Worm (Caenorhabditis elegans) whole organism, dauer: ENCODE data around the gene cept-1.

Experiments used
- unc-62 ChIP-seq: sonication (generic microtip); optimal IDR thresholded peaks from 2 replicates; lab custom pipeline; 2017; ENCODE audit warnings: missing biosample characterization, missing genetic modification reagents, missing genetic modification characterization

The cept-1 gene

DNA sequence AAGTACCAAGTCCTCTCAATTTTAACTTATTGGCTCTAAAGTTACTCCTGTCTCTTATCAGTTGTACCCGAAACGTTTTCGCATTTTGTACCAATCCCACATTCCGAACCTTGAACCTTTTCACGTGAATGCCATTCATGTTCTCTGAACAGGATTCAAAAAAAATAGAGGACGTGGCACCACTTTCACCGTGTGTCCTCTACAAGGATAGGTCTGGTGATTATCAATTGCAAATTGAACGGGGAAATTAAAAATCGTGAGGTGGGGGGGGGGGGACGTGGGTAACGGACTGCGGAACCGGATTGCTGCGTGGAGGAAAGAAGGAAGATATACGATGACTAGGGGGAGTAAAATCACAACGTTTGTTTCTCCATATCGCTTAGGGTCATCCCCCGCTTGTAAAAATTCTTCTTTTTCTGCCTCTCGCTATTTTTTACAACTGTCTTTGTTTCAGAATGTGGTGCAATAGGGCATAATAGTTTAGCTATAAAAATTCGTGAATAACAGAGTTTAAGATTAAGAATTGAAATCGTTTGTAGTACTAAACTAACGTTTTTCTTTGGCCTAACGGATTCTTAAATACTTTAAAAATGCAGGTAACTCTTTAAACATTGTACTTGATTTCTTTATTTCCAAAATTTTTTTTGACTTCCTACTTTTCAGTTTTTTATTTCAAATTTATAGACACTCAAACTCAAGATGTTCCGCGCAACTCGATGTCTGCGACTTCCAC, 20.0 kb downstream of the cept-1 start, which contains the start of gene alh-13:
Gene alh-13, plus strand, starts transcription at position 683 of the 733 bp plus-strand sequence.
- no peak for TF ChIP-seq unc-62 (GFP tag; lab: Kevin White, UChicago)

DNA sequence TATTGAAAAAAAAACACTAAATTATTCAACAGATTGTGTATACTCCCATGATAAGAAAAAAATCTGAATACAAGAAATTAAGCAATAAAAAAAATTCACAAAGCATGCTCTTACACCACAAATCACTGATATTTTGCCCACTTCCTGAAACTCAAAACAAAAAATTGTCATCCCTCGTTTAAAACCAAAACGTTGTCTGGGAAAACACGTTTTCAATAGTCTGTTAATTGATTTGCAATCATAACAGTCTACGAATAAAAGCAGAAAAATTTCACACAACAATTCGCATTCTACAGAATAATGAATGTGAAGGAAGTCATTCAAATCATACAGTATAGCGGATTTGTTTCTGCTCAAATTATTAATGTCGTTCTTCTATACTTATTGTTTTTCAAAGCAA, 25.7 kb downstream of the cept-1 start, which contains the start of gene str-124:
Gene str-124, plus strand, starts transcription at position 301 of the 400 bp plus-strand sequence.
- TF ChIP-seq unc-62 (GFP tag; lab: Kevin White, UChicago), result no peak

DNA sequence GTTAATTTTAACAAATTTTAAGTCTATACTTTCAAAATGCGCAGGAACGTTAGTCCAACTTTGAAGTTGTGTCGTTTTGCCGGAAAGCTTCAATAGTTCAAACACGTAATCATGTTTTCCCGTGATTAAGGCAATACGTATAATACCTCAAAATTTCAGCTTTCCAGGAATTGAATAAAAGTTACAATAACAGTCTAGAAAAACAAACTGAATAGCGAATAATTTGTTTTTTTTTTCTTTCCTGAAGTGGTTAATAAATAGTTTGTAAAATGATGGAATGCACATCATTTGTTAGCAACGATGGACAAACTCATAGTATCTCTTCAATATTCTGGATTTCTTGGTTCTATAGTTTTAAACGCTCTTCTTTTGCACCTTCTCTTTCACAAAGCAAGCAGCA, 28.2 kb downstream of the cept-1 start, which contains the start of gene str-123:
Gene str-123, plus strand, starts transcription at position 301 of the 400 bp plus-strand sequence.
- no peak for TF ChIP-seq unc-62 (GFP tag; lab: Kevin White, UChicago)

ce11 chrX:12792554-12792953, 30.7 kb downstream of the cept-1 start, which contains the start of gene abf-5:
TSS of gene abf-5 (plus strand) at chrX:12792854.
- no peak for TF ChIP-seq unc-62 (GFP tag; lab: Kevin White, UChicago)

ce11 chrX:12793075-12793474, 31.2 kb downstream of the cept-1 start:
- TF ChIP-seq unc-62 (GFP tag; lab: Kevin White, UChicago), result no peak

- no peak for TF ChIP-seq unc-62 (GFP tag; lab: Kevin White, UChicago)
Observed at ce11 chrX:12793796-12794195, 31.9 kb downstream of the cept-1 start, which contains the start of gene abf-6. TSS of gene abf-6 (plus strand) at chrX:12794118.

- TF ChIP-seq unc-62 (GFP tag; lab: Kevin White, UChicago), result no peak
Observed at ce11 chrX:12799831-12800230, 38.0 kb downstream of the cept-1 start.

- no peak for TF ChIP-seq unc-62 (GFP tag; lab: Kevin White, UChicago)
Observed at ce11 chrX:12806926-12807325, 45.0 kb downstream of the cept-1 start.

ce11 chrX:12808085-12808922, 46.4 kb downstream of the cept-1 start, which contains the start of gene nhr-27:
TSS of gene nhr-27 (minus strand) at chrX:12808318.
- no peak for TF ChIP-seq unc-62 (GFP tag; lab: Kevin White, UChicago)

DNA sequence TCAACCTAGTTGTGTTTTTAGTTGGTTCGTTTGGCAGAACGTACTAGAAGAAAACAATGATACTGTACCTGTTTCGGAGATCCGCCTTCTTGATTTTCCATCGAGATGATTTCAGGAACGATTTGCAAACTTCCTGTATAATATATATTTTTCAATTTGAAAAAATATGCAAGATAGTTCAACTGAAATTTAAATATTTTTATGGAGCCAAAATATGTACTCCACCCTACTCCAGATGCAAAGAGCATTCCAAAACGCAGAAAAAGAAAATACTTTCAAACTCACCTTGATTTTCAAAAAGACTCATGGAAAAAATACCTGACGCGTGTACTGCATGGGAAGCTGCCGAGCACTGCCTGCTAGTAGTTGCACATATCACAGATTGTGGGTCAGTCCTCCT, 51.7 kb downstream of the cept-1 start, which contains the start of gene gei-3:
Gene gei-3, minus strand, starts transcription at position 101 of the 400 bp plus-strand sequence.
- no peak for TF ChIP-seq unc-62 (GFP tag; lab: Kevin White, UChicago)

DNA sequence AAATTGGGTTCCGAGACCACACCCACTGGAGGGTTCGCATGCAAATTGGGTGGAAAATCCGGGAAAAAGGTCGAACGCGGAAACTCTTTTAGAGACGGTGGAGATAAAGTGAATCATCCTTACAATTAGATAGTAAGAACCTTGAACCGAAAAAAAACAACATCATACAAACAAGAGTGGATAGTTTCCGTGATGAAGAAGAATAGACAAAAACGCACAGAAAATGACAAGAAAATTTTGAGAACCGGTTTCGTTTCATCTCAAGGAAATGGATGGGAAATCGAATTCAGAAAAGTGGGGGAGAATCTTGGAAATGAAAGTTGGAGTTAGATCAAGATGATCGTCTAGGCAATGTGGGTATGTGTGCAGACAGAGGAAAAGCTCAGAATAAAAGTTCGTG, 53.5 kb downstream of the cept-1 start:
- TF ChIP-seq unc-62 (GFP tag; lab: Kevin White, UChicago), result no peak
